Fruit fly (Drosophila melanogaster): ENCODE results near the gene TyrRII.
A peak's percentile ranks its signal among the peaks of the same experiment; 100 is the strongest.

Gene TyrRII

dm6 chr3R:17707799-17708198, 28.6 kb upstream of the TyrRII start:
- TF ChIP-seq fru (GFP tag; optimal IDR thresholded peaks at IDR 0.05) (no peak), sage (GFP tag; optimal IDR thresholded peaks at IDR 0.05) (no peak), dl (GFP tag; optimal IDR thresholded peaks at IDR 0.05; ENCODE audit: insufficient read depth in 1 of 2, partially characterized antibody in 2 of 2) (no peak), Dfd (GFP tag; optimal IDR thresholded peaks at IDR 0.05) (peak; percentile 31)

dm6 chr3R:17708778-17709476, 27.5 kb upstream of the TyrRII start:
- TF ChIP-seq br (GFP tag; optimal IDR thresholded peaks at IDR 0.05) (peak; percentile 2), OdsH (GFP tag; optimal IDR thresholded peaks at IDR 0.05) (peak; percentile 1), woc (GFP tag; optimal IDR thresholded peaks at IDR 0.05) (peak; percentile 21), ey (GFP tag; optimal IDR thresholded peaks at IDR 0.05) (peak; percentile 40), foxo (GFP tag; optimal IDR thresholded peaks at IDR 0.05) (peak in 1 of 2 experiments; percentile 40), dsf (GFP tag; optimal IDR thresholded peaks at IDR 0.05; ENCODE audit: borderline replicate concordance) (no peak), fru (GFP tag; optimal IDR thresholded peaks at IDR 0.05) (peak; percentile 20), h (GFP tag; optimal IDR thresholded peaks at IDR 0.05) (peak; percentile 17), CG9705 (GFP tag; optimal IDR thresholded peaks at IDR 0.05) (no peak), rgr (GFP tag; optimal IDR thresholded peaks at IDR 0.05) (peak; percentile 7), GATAd (GFP tag; optimal IDR thresholded peaks at IDR 0.05) (no peak), psq (GFP tag; optimal IDR thresholded peaks at IDR 0.05) (peak; percentile 27)

- TF ChIP-seq Mio (GFP tag; optimal IDR thresholded peaks at IDR 0.05) (no peak), dsf (GFP tag; optimal IDR thresholded peaks at IDR 0.05; ENCODE audit: borderline replicate concordance) (no peak), psq (GFP tag; optimal IDR thresholded peaks at IDR 0.05) (no peak), dl (GFP tag; optimal IDR thresholded peaks at IDR 0.05; ENCODE audit: insufficient read depth in 1 of 2, partially characterized antibody in 2 of 2) (no peak), pan (optimal IDR thresholded peaks at IDR 0.05) (no peak), Jra (GFP tag; optimal IDR thresholded peaks at IDR 0.05) (no peak), Dfd (GFP tag; optimal IDR thresholded peaks at IDR 0.05) (no peak), sage (GFP tag; optimal IDR thresholded peaks at IDR 0.05) (no peak), N (GFP tag; optimal IDR thresholded peaks at IDR 0.05) (no peak), CG9705 (GFP tag; optimal IDR thresholded peaks at IDR 0.05) (no peak), foxo (GFP tag; optimal IDR thresholded peaks at IDR 0.05) (no peak), ey (GFP tag; optimal IDR thresholded peaks at IDR 0.05) (no peak), jim (GFP tag; optimal IDR thresholded peaks at IDR 0.05) (no peak), Myc (optimal IDR thresholded peaks at IDR 0.05) (no peak), CrebA (GFP tag; optimal IDR thresholded peaks at IDR 0.05; ENCODE audit: borderline replicate concordance) (no peak), usp (GFP tag; optimal IDR thresholded peaks at IDR 0.05) (no peak), OdsH (GFP tag; optimal IDR thresholded peaks at IDR 0.05) (no peak), Dif (GFP tag; optimal IDR thresholded peaks at IDR 0.05; ENCODE audit: partially characterized antibody) (no peak), Abd-B (GFP tag; optimal IDR thresholded peaks at IDR 0.05) (no peak)
Measured at dm6 chr3R:17709623-17710145, 26.7 kb upstream of the TyrRII start.

- TF ChIP-seq Myc (optimal IDR thresholded peaks at IDR 0.05) = peak; percentile 64
- TF ChIP-seq ey (GFP tag; optimal IDR thresholded peaks at IDR 0.05) = no peak
- TF ChIP-seq dmrt93B (GFP tag; optimal IDR thresholded peaks at IDR 0.05) = no peak
- peak; percentile 28 for TF ChIP-seq woc (GFP tag; optimal IDR thresholded peaks at IDR 0.05)
- peak in 1 of 2 experiments; percentile 3 for TF ChIP-seq foxo (GFP tag; optimal IDR thresholded peaks at IDR 0.05)
- TF ChIP-seq Dfd (GFP tag; optimal IDR thresholded peaks at IDR 0.05) = no peak
Measured at dm6 chr3R:17710418-17710817, 26.0 kb upstream of the TyrRII start.

- TF ChIP-seq fru (GFP tag; optimal IDR thresholded peaks at IDR 0.05) = peak; percentile 4
- TF ChIP-seq psq (GFP tag; optimal IDR thresholded peaks at IDR 0.05) = peak; percentile 73
- TF ChIP-seq br (GFP tag; optimal IDR thresholded peaks at IDR 0.05) = no peak
- TF ChIP-seq brk (GFP tag; optimal IDR thresholded peaks at IDR 0.05) = peak; percentile 6
- TF ChIP-seq dl (GFP tag; optimal IDR thresholded peaks at IDR 0.05; ENCODE audit: insufficient read depth in 1 of 2, partially characterized antibody in 2 of 2) = peak; percentile 12 to 17
- peak; percentile 5 for TF ChIP-seq Dif (GFP tag; optimal IDR thresholded peaks at IDR 0.05; ENCODE audit: partially characterized antibody)
- no peak for TF ChIP-seq Hr78 (GFP tag; optimal IDR thresholded peaks at IDR 0.05)
- TF ChIP-seq Hnf4 (GFP tag; optimal IDR thresholded peaks at IDR 0.05) = peak; percentile 27
- peak; percentile 22 for TF ChIP-seq N (GFP tag; optimal IDR thresholded peaks at IDR 0.05)
Measured at dm6 chr3R:17710900-17711645, 25.3 kb upstream of the TyrRII start.

Measured in whole organism, wandering third instar larva.